Worm (Caenorhabditis elegans) whole organism, L2 larva: ENCODE measurements around the gene M163.1.

Experiments used
- F13H6.1 ChIP-seq: sonication (generic microtip); optimal IDR thresholded peaks from 2 replicates; lab custom pipeline; 2016; ENCODE audit warnings: missing genetic modification characterization, missing compliant biosample characterization
- nhr-10 ChIP-seq: sonication (generic microtip); optimal IDR thresholded peaks from 2 replicates; lab custom pipeline; 2017; ENCODE audit warnings: missing biosample characterization, missing genetic modification characterization
- sma-3 ChIP-seq: sonication (generic microtip); optimal IDR thresholded peaks from 2 replicates; lab custom pipeline; 2016; ENCODE audit warnings: missing genetic modification reagents, missing genetic modification characterization, missing compliant biosample characterization
- zag-1 ChIP-seq: fragments of 150-350 bp; optimal IDR thresholded peaks from 2 replicates; lab custom pipeline; 2014; ENCODE audit warnings: missing biosample characterization, missing genetic modification characterization

ce11 chrX:14512817-14513216, 9.2 kb upstream of the M163.1 start, which contains the start of gene fbxa-141:
- TF ChIP-seq nhr-10 (tag; lab: Kevin White, UChicago) (no peak), sma-3 (GFP tag; lab: Kevin White, UChicago) (no peak), F13H6.1 (tag; lab: Kevin White, UChicago) (no peak), zag-1 (tag; lab: Kevin White, UChicago) (no peak)
